Worm (Caenorhabditis elegans) whole organism, L3 larva: ENCODE results near the gene R04D3.3.

ENCODE experiments used
- R02D3.7 ChIP-seq: fragments of 150-350 bp; optimal IDR thresholded peaks from 2 replicates; lab custom pipeline; 2014; ENCODE audit warnings: missing biosample characterization, missing genetic modification characterization
- ZK546.5 ChIP-seq: sonication (generic microtip); optimal IDR thresholded peaks from 2 replicates; lab custom pipeline; 2017; ENCODE audit warnings: missing biosample characterization, missing genetic modification characterization
- aly-2 ChIP-seq: fragments of 150-350 bp; optimal IDR thresholded peaks from 2 replicates; lab custom pipeline; 2014; ENCODE audit warnings: missing biosample characterization, missing genetic modification characterization
- ama-1 ChIP-seq: fragments of 150-350 bp; optimal IDR thresholded peaks from 2 replicates; lab custom pipeline; 2018
- ceh-16 ChIP-seq: sonication (generic microtip); optimal IDR thresholded peaks from 2 replicates; lab custom pipeline; 2017; ENCODE audit warnings: missing biosample characterization, missing genetic modification characterization
- ceh-28 ChIP-seq: fragments of 150-350 bp; optimal IDR thresholded peaks from 2 replicates; lab custom pipeline; 2014; ENCODE audit warnings: missing biosample characterization, missing genetic modification reagents, missing genetic modification characterization
- ceh-9 ChIP-seq: sonication (generic microtip); optimal IDR thresholded peaks from 2 replicates; lab custom pipeline; 2018; ENCODE audit warnings: missing biosample characterization, missing genetic modification characterization
- daf-12 ChIP-seq: fragments of 150-350 bp; optimal IDR thresholded peaks from 2 replicates; lab custom pipeline; 2014; ENCODE audit warnings: missing biosample characterization, missing genetic modification reagents, missing genetic modification characterization
- egl-5 ChIP-seq: fragments of 150-350 bp; optimal IDR thresholded peaks from 2 replicates; lab custom pipeline; 2017; ENCODE audit warnings: missing biosample characterization, missing genetic modification reagents, missing genetic modification characterization, inconsistent platforms
- elt-1 ChIP-seq: fragments of 150-350 bp; optimal IDR thresholded peaks from 2 replicates; lab custom pipeline; 2014; ENCODE audit warnings: missing biosample characterization, missing genetic modification characterization
- elt-2 ChIP-seq: sonication (generic microtip); optimal IDR thresholded peaks from 2 replicates; lab custom pipeline; 2016; ENCODE audit warnings: missing genetic modification reagents, mild to moderate bottlenecking, missing genetic modification characterization, missing compliant biosample characterization
- fkh-10 ChIP-seq: sonication (generic microtip); optimal IDR thresholded peaks from 2 replicates; lab custom pipeline; 2017; ENCODE audit warnings: missing biosample characterization, missing genetic modification reagents, missing genetic modification characterization
- fos-1 ChIP-seq: fragments of 150-350 bp; optimal IDR thresholded peaks from 2 replicates; lab custom pipeline; 2014; ENCODE audit warnings: missing biosample characterization, missing genetic modification characterization
- hmg-11 ChIP-seq: sonication (generic microtip); optimal IDR thresholded peaks from 2 replicates; lab custom pipeline; 2016; ENCODE audit warnings: missing genetic modification characterization, missing compliant biosample characterization
- lin-39 ChIP-seq: fragments of 150-350 bp; optimal IDR thresholded peaks from 2 replicates; lab custom pipeline; 2018; ENCODE audit warnings: missing biosample characterization, missing genetic modification reagents, missing genetic modification characterization
- lsy-12 ChIP-seq: sonication (generic microtip); optimal IDR thresholded peaks from 2 replicates; lab custom pipeline; 2016; ENCODE audit warnings: mild to moderate bottlenecking, missing genetic modification characterization, missing compliant biosample characterization
- mdl-1 ChIP-seq: fragments of 150-350 bp; optimal IDR thresholded peaks from 2 replicates; lab custom pipeline; 2014; ENCODE audit warnings: missing biosample characterization, missing genetic modification characterization
- mml-1 ChIP-seq: fragments of 150-350 bp; sonication (generic microtip); optimal IDR thresholded peaks from 3 replicates; lab custom pipeline; 2014; ENCODE audit warnings: missing biosample characterization, missing genetic modification characterization
- nhr-237 ChIP-seq: fragments of 150-350 bp; optimal IDR thresholded peaks from 2 replicates; lab custom pipeline; 2014; ENCODE audit warnings: missing biosample characterization, missing genetic modification characterization
- nhr-25 ChIP-seq: sonication (generic microtip); optimal IDR thresholded peaks from 2 replicates; lab custom pipeline; 2017; ENCODE audit warnings: missing biosample characterization, missing genetic modification characterization
- nhr-28 ChIP-seq: fragments of 150-350 bp; optimal IDR thresholded peaks from 2 replicates; lab custom pipeline; 2014; ENCODE audit warnings: missing biosample characterization, missing genetic modification characterization
- nhr-67 ChIP-seq: fragments of 150-350 bp; optimal IDR thresholded peaks from 2 replicates; lab custom pipeline; 2014; ENCODE audit warnings: missing biosample characterization, missing genetic modification characterization
- nhr-77 ChIP-seq: fragments of 150-350 bp; optimal IDR thresholded peaks from 2 replicates; lab custom pipeline; 2014; ENCODE audit warnings: missing biosample characterization, missing genetic modification characterization
- pha-4 ChIP-seq: fragments of 150-350 bp; optimal IDR thresholded peaks from 2 replicates; lab custom pipeline; 2014; ENCODE audit warnings: missing biosample characterization, missing genetic modification reagents, missing genetic modification characterization
- pqm-1 ChIP-seq: fragments of 150-350 bp; optimal IDR thresholded peaks from 2 replicates; lab custom pipeline; 2017; ENCODE audit warnings: missing biosample characterization, missing genetic modification characterization, inconsistent platforms
- sea-2 ChIP-seq: fragments of 150-350 bp; sonication (generic microtip); optimal IDR thresholded peaks from 4 replicates; lab custom pipeline; 2014; ENCODE audit warnings: missing biosample characterization, missing genetic modification reagents, missing genetic modification characterization
- skn-1 ChIP-seq: fragments of 150-350 bp; optimal IDR thresholded peaks from 2 replicates; lab custom pipeline; 2014; ENCODE audit warnings: missing biosample characterization, missing genetic modification characterization
- snpc-4 ChIP-seq: fragments of 150-350 bp; optimal IDR thresholded peaks from 2 replicates; lab custom pipeline; 2014; ENCODE audit warnings: missing biosample characterization, missing genetic modification characterization
- tbx-2 ChIP-seq: sonication (generic microtip); optimal IDR thresholded peaks from 2 replicates; lab custom pipeline; 2016; ENCODE audit warnings: mild to moderate bottlenecking, missing genetic modification characterization, missing compliant biosample characterization
- unc-39 ChIP-seq: sonication (generic microtip); optimal IDR thresholded peaks from 4 replicates; lab custom pipeline; 2017; ENCODE audit warnings: missing biosample characterization, missing genetic modification characterization
- unc-62 ChIP-seq: fragments of 150-350 bp; sonication (generic microtip); optimal IDR thresholded peaks from 4 replicates; lab custom pipeline; 2014; ENCODE audit warnings: missing biosample characterization, missing genetic modification reagents, missing genetic modification characterization
- ztf-11 ChIP-seq: fragments of 150-350 bp; optimal IDR thresholded peaks from 2 replicates; lab custom pipeline; 2014; ENCODE audit warnings: missing biosample characterization, missing genetic modification characterization
- ztf-4 ChIP-seq: fragments of 150-350 bp; optimal IDR thresholded peaks from 2 replicates; lab custom pipeline; 2014; ENCODE audit warnings: missing biosample characterization, missing genetic modification characterization

R04D3.3 gene

ce11 chrX:13290531-13290930, at the start of gene R04D3.3:
TSS of gene R04D3.3 (minus strand) at chrX:13290631.
- TF ChIP-seq ceh-28 (tag; lab: Kevin White, UChicago): no peak
- no peak for TF ChIP-seq tbx-2 (tag; lab: Kevin White, UChicago)
- no peak for TF ChIP-seq ceh-16 (tag; lab: Kevin White, UChicago)
- TF ChIP-seq elt-1 (tag; lab: Kevin White, UChicago): no peak
- TF ChIP-seq nhr-237: no peak
- TF ChIP-seq nhr-67: no peak
- TF ChIP-seq ZK546.5 (tag; lab: Kevin White, UChicago): no peak
- no peak for TF ChIP-seq ceh-9 (tag; lab: Kevin White, UChicago)
- no peak for TF ChIP-seq mml-1 (tag; lab: Kevin White, UChicago)
- TF ChIP-seq pha-4: no peak
- TF ChIP-seq R02D3.7: no peak
- TF ChIP-seq ztf-11: no peak
- no peak for TF ChIP-seq fkh-10
- no peak for TF ChIP-seq unc-62 (GFP tag; lab: Kevin White, UChicago)
- no peak for TF ChIP-seq unc-39
- no peak for TF ChIP-seq sea-2 (GFP tag; lab: Kevin White, UChicago)
- TF ChIP-seq fos-1 (tag; lab: Kevin White, UChicago): no peak
- no peak for TF ChIP-seq egl-5 (tag; lab: Kevin White, UChicago)

- peak; percentile 75 for TF ChIP-seq elt-2 (tag; lab: Kevin White, UChicago)
- TF ChIP-seq aly-2 (tag; lab: Kevin White, UChicago): no peak
Observed at ce11 chrX:13339029-13339626, 48.7 kb upstream of the R04D3.3 start.

ce11 chrX:13337728-13338127, 47.3 kb upstream of the R04D3.3 start, which contains the start of gene ptr-24:
TSS of gene ptr-24 (plus strand) at chrX:13338028.
- no peak for TF ChIP-seq nhr-77 (tag; lab: Kevin White, UChicago)
- no peak for TF ChIP-seq nhr-25 (tag; lab: Kevin White, UChicago)
- TF ChIP-seq fos-1 (tag; lab: Kevin White, UChicago): no peak
- TF ChIP-seq ama-1 (lab: Kevin White, UChicago): no peak
- no peak for TF ChIP-seq lin-39 (tag; lab: Kevin White, UChicago)
- no peak for TF ChIP-seq lsy-12
- TF ChIP-seq daf-12: no peak
- TF ChIP-seq nhr-237: no peak
- TF ChIP-seq snpc-4 (tag; lab: Kevin White, UChicago): no peak
- TF ChIP-seq ztf-4: no peak
- TF ChIP-seq ceh-9 (tag; lab: Kevin White, UChicago): no peak
- no peak for TF ChIP-seq tbx-2 (tag; lab: Kevin White, UChicago)
- TF ChIP-seq, all 47 proteins: peak for 0

ce11 chrX:13337000-13337399, 46.6 kb upstream of the R04D3.3 start:
- TF ChIP-seq lin-39 (tag; lab: Kevin White, UChicago) (peak; percentile 44), ama-1 (lab: Kevin White, UChicago) (no peak), nhr-28 (no peak), mdl-1 (tag; lab: Kevin White, UChicago) (no peak)

ce11 chrX:13333835-13334234, 43.4 kb upstream of the R04D3.3 start, which contains the start of gene F46G10.4:
TSS of gene F46G10.4 (plus strand) at chrX:13334046.
- TF ChIP-seq skn-1 (tag; lab: Kevin White, UChicago) (no peak), pha-4 (peak; percentile 14), ztf-11 (no peak), pqm-1 (peak; percentile 88), elt-2 (tag; lab: Kevin White, UChicago) (peak; percentile 82)

- no peak for TF ChIP-seq ZK546.5 (tag; lab: Kevin White, UChicago)
- TF ChIP-seq hmg-11: no peak
- TF ChIP-seq nhr-28: no peak
- TF ChIP-seq unc-39: no peak
- TF ChIP-seq unc-62 (GFP tag; lab: Kevin White, UChicago): no peak
- no peak for TF ChIP-seq ztf-11
- no peak for TF ChIP-seq snpc-4 (tag; lab: Kevin White, UChicago)
- TF ChIP-seq mdl-1 (tag; lab: Kevin White, UChicago): no peak
Observed at ce11 chrX:13331386-13331785, 41.0 kb upstream of the R04D3.3 start, which contains the start of gene sir-2.3. TSS of gene sir-2.3 (plus strand) at chrX:13331686.
